Fruit fly (Drosophila melanogaster): ENCODE measurements around the gene RpL27.

The RpL27 gene

dm6 chr3R:25646882-25647518, 37.9 kb downstream of the RpL27 start (continued):
- TF ChIP-seq CrebB (tag; optimal IDR thresholded peaks at IDR 0.05) (peak; percentile 91), CG17829 (tag; optimal IDR thresholded peaks at IDR 0.05) (peak; percentile 94), Dp (GFP tag; optimal IDR thresholded peaks at IDR 0.05) (peak; percentile 92), prd (optimal IDR thresholded peaks at IDR 0.05) (no peak), prd (GFP tag; IDR thresholded peaks at IDR 0.05) (peak; percentile 96), CG10959 (GFP tag; IDR thresholded peaks at IDR 0.05) (peak; percentile 81), Trl (optimal IDR thresholded peaks at IDR 0.05) (peak; percentile 51 to 70), Trl (GFP tag; optimal IDR thresholded peaks at IDR 0.05) (peak; percentile 97), CG6813 (GFP tag; optimal IDR thresholded peaks at IDR 0.05) (peak; percentile 85), sim (GFP tag; IDR thresholded peaks at IDR 0.05) (peak; percentile 65; the same call in 1 of the 2 replicates), wor (GFP tag; IDR thresholded peaks at IDR 0.05) (peak; percentile 81; the same call in 1 of the 2 replicates), hth (optimal IDR thresholded peaks at IDR 0.05) (no peak), toy (GFP tag; IDR thresholded peaks at IDR 0.05) (peak; percentile 73), CG17612 (GFP tag; IDR thresholded peaks at IDR 0.05) (peak; percentile 75; the same call in 1 of the 2 replicates), Mad (GFP tag; optimal IDR thresholded peaks at IDR 0.05) (peak; percentile 92), Lhr (GFP tag; optimal IDR thresholded peaks at IDR 0.05) (peak; percentile 93), Ada2b (GFP tag; IDR thresholded peaks at IDR 0.05) (peak; percentile 86), grn (GFP tag; optimal IDR thresholded peaks at IDR 0.05) (peak; percentile 55), Vsx1 (GFP tag; optimal IDR thresholded peaks at IDR 0.05) (peak; percentile 73), CG17359 (tag; optimal IDR thresholded peaks at IDR 0.05) (peak; percentile 84), pb (GFP tag; optimal IDR thresholded peaks at IDR 0.05) (peak; percentile 90), CG1529 (GFP tag; optimal IDR thresholded peaks at IDR 0.05) (peak; percentile 68), CG3726 (GFP tag; IDR thresholded peaks at IDR 0.05) (peak; percentile 78; the same call in 1 of the 3 replicates), bcd (GFP tag; optimal IDR thresholded peaks at IDR 0.05) (peak; percentile 94), CG17802 (tag; optimal IDR thresholded peaks at IDR 0.05) (peak; percentile 76), CoRest (tag; optimal IDR thresholded peaks at IDR 0.05) (peak; percentile 95), Taf1 (GFP tag; IDR thresholded peaks at IDR 0.05) (peak; percentile 75; the same call in 1 of the 2 replicates), wek (GFP tag; optimal IDR thresholded peaks at IDR 0.05) (peak; percentile 74), CG11398 (GFP tag; optimal IDR thresholded peaks at IDR 0.05) (peak; percentile 94), amos (GFP tag; IDR thresholded peaks at IDR 0.05; ENCODE audit: partially characterized antibody) (peak; percentile 83), gcm (GFP tag; optimal IDR thresholded peaks at IDR 0.05) (peak; percentile 86), Stat92E (GFP tag; optimal IDR thresholded peaks at IDR 0.05) (peak in 1 of 3 experiments; percentile 89), dmrt11E (tag; optimal IDR thresholded peaks at IDR 0.05) (peak; percentile 89), C15 (GFP tag; IDR thresholded peaks at IDR 0.05) (peak; percentile 77; the same call in 2 of the 3 replicates), CG10366 (GFP tag; IDR thresholded peaks at IDR 0.05) (peak; percentile 94), CG12659 (GFP tag; optimal IDR thresholded peaks at IDR 0.05) (peak; percentile 95), CG5180 (GFP tag; optimal IDR thresholded peaks at IDR 0.05) (peak; percentile 77), CG3407 (GFP tag; optimal IDR thresholded peaks at IDR 0.05) (peak; percentile 77), Hr39 (optimal IDR thresholded peaks at IDR 0.05) (no peak), CG9932 (GFP tag; IDR thresholded peaks at IDR 0.05) (peak; percentile 98), NC2β (GFP tag; optimal IDR thresholded peaks at IDR 0.05) (peak; percentile 89), CG34376 (GFP tag; optimal IDR thresholded peaks at IDR 0.05) (peak; percentile 92), chm (GFP tag; IDR thresholded peaks at IDR 0.05) (peak; percentile 78), mld (GFP tag; IDR thresholded peaks at IDR 0.05; ENCODE audit: partially characterized antibody) (peak; percentile 65; the same call in 1 of the 3 replicates), trem (tag; optimal IDR thresholded peaks at IDR 0.05) (peak; percentile 94), CG7357 (GFP tag; IDR thresholded peaks at IDR 0.05) (peak; percentile 84), Neu2 (GFP tag; optimal IDR thresholded peaks at IDR 0.05; ENCODE audit: borderline replicate concordance) (peak; percentile 81), CG6765 (GFP tag; optimal IDR thresholded peaks at IDR 0.05) (peak; percentile 81), Side (GFP tag; optimal IDR thresholded peaks at IDR 0.05) (peak; percentile 96), CG15011 (GFP tag; optimal IDR thresholded peaks at IDR 0.05) (peak; percentile 74)

All from whole organism, embryonic.